Worm (Caenorhabditis elegans): ENCODE measurements around the gene madf-4.
A peak's percentile ranks its signal among the peaks of the same experiment; 100 is the strongest.

The madf-4 gene

DNA sequence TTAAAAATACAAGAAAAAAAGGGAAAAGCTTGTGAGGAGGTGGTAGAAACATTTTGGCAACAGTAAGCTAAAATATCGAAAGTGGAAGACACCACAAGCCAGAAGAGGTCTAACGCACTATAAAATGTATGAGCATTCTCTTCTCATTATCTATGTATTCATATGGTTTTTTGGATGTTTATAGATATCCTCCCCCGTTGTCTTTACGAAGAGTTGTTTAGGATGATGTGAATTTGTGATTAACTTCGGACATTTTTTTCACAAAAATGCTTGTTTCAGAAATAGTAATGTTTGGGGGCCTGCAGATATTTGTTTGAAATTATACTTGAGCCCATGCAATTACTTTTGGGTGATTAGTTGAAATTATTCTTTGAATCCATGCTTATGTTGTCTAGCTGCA lies 47.3 kb downstream of the madf-4 start, which contains the start of gene mec-9:
Gene mec-9, minus strand, starts transcription at position 101 of the 400 bp plus-strand sequence.
- TF ChIP-seq unc-55 (GFP tag; optimal IDR thresholded peaks at IDR 0.05) = peak; percentile 73
- no peak for TF ChIP-seq elt-1 (tag; optimal IDR thresholded peaks at IDR 0.05)
- no peak for TF ChIP-seq unc-62 (GFP tag; optimal IDR thresholded peaks at IDR 0.05)

DNA sequence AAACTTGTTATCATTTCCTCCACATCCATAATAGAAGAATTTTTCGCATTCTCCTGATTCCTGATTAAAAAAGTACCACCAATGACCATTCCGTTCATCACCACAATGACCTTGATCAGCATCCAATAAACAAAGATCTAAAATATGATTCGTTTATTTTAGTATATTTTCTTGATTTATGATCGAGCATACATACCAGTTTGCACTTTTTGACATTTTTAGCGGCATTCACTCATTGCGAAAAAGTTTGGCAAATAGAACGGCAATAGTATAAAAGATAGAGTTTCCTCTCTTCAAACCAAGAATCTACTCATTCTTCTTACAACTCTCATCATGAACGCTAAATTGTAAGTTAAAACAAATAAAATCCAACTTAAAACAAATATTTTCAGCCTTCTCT lies 48.4 kb downstream of the madf-4 start, which contains the start of gene fipr-10:
Gene fipr-10, plus strand, starts transcription at position 301 of the 400 bp plus-strand sequence.
- TF ChIP-seq nhr-23 (tag; optimal IDR thresholded peaks at IDR 0.05) (no peak), mbf-1 (tag; optimal IDR thresholded peaks at IDR 0.05) (no peak), lin-11 (tag; optimal IDR thresholded peaks at IDR 0.05) (no peak), fos-1 (tag; optimal IDR thresholded peaks at IDR 0.05) (no peak), nhr-77 (tag; optimal IDR thresholded peaks at IDR 0.05) (no peak), mdl-1 (tag; optimal IDR thresholded peaks at IDR 0.05) (no peak), egl-27 (tag; optimal IDR thresholded peaks at IDR 0.05) (no peak), snpc-4 (tag; optimal IDR thresholded peaks at IDR 0.05) (no peak), blmp-1 (tag; optimal IDR thresholded peaks at IDR 0.05; ENCODE audit: insufficient read depth) (no peak), lsy-2 (tag; optimal IDR thresholded peaks at IDR 0.05) (no peak), R02D3.7 (tag; optimal IDR thresholded peaks at IDR 0.05) (no peak), sma-3 (GFP tag; optimal IDR thresholded peaks at IDR 0.05) (no peak), aly-2 (tag; optimal IDR thresholded peaks at IDR 0.05) (no peak), ceh-82 (tag; optimal IDR thresholded peaks at IDR 0.05) (no peak), alr-1 (tag; optimal IDR thresholded peaks at IDR 0.05) (no peak)

ce11 chrV:9911165-9911564 lies 51.1 kb downstream of the madf-4 start:
- TF ChIP-seq ztf-4 (tag; optimal IDR thresholded peaks at IDR 0.05) (no peak), peb-1 (tag; optimal IDR thresholded peaks at IDR 0.05) (no peak), nhr-25 (tag; optimal IDR thresholded peaks at IDR 0.05) (no peak), snpc-4 (tag; optimal IDR thresholded peaks at IDR 0.05) (no peak), ceh-82 (tag; optimal IDR thresholded peaks at IDR 0.05) (no peak), lin-11 (tag; optimal IDR thresholded peaks at IDR 0.05) (no peak), nhr-11 (tag; optimal IDR thresholded peaks at IDR 0.05) (no peak), R02D3.7 (tag; optimal IDR thresholded peaks at IDR 0.05) (no peak), F13H6.1 (tag; optimal IDR thresholded peaks at IDR 0.05) (no peak)

All from whole organism, L2 larva.